Worm (Caenorhabditis elegans) whole organism, L4 larva: Measurements from ENCODE around the gene tni-3.

Source experiments
- R02D3.7 ChIP-seq: fragments of 150-350 bp; sonication (generic microtip); optimal IDR thresholded peaks from 3 replicates; lab custom pipeline; 2014; ENCODE audit warnings: missing biosample characterization, missing genetic modification characterization
- attf-4 ChIP-seq: sonication (generic microtip); optimal IDR thresholded peaks from 3 replicates; lab custom pipeline; 2017; ENCODE audit warnings: missing biosample characterization, missing genetic modification characterization
- ceh-28 ChIP-seq: fragments of 150-350 bp; optimal IDR thresholded peaks from 2 replicates; lab custom pipeline; 2014; ENCODE audit warnings: missing biosample characterization, missing genetic modification reagents, missing genetic modification characterization
- ceh-44 ChIP-seq: fragments of 200-800 bp; sonication (Bioruptor generic); IDR thresholded peaks from 2 replicates; pipeline ENCODE4 v1.3.6; 2022; ENCODE audit warnings: missing genetic modification reagents, missing genetic modification characterization, missing compliant biosample characterization
- ces-1 ChIP-seq: fragments of 150-350 bp; sonication (generic microtip); optimal IDR thresholded peaks from 4 replicates; lab custom pipeline; 2014; ENCODE audit warnings: missing biosample characterization, missing genetic modification reagents, missing genetic modification characterization
- ctbp-1 ChIP-seq: fragments of 200-800 bp; sonication (Bioruptor generic); IDR thresholded peaks from 2 replicates; pipeline ENCODE4 v1.3.6; 2022; ENCODE audit warnings: missing genetic modification reagents, missing genetic modification characterization, missing compliant biosample characterization
- fos-1 ChIP-seq: fragments of 150-350 bp; optimal IDR thresholded peaks from 2 replicates; lab custom pipeline; 2014; ENCODE audit warnings: missing biosample characterization, missing genetic modification characterization
- hlh-30 ChIP-seq: sonication (generic microtip); optimal IDR thresholded peaks from 2 replicates; lab custom pipeline; 2017; ENCODE audit warnings: antibody characterized with exemption, mild to moderate bottlenecking, missing genetic modification characterization, missing compliant biosample characterization; ENCODE audit not compliant: insufficient read depth
- lim-7 ChIP-seq: fragments of 200-800 bp; sonication (Bioruptor generic); IDR thresholded peaks from 2 replicates; pipeline ENCODE4 v1.3.6; 2022; ENCODE audit warnings: missing genetic modification characterization, missing compliant biosample characterization
- nhr-25 ChIP-seq: sonication (generic microtip); optimal IDR thresholded peaks from 2 replicates; lab custom pipeline; 2017; ENCODE audit warnings: missing genetic modification characterization, mild to moderate bottlenecking, missing compliant biosample characterization, antibody characterized with exemption, moderate library complexity, borderline replicate concordance; ENCODE audit not compliant: insufficient read depth
- pha-4 ChIP-seq, 2 experiments: fragments of 150-350 bp in 1 of 2; fragments of 200-800 bp in 1 of 2; sonication (Bioruptor generic) in 1 of 2; IDR thresholded peaks in 1 of 2; optimal IDR thresholded peaks in 1 of 2; 2 replicates each; pipeline versions ENCODE4 v1.3.6 to Lab custom; 2014 to 2022; ENCODE audit warnings: missing genetic modification characterization in 2 of 2, missing genetic modification reagents in 2 of 2, missing biosample characterization in 1 of 2, missing compliant biosample characterization in 1 of 2
- set-16 ChIP-seq: fragments of 200-800 bp; sonication (Bioruptor generic); IDR thresholded peaks from 2 replicates; pipeline ENCODE4 v1.3.6; 2022; ENCODE audit warnings: missing genetic modification reagents, missing genetic modification characterization, missing compliant biosample characterization
- skn-1 ChIP-seq: fragments of 150-350 bp; optimal IDR thresholded peaks from 2 replicates; lab custom pipeline; 2014; ENCODE audit warnings: missing biosample characterization, missing genetic modification characterization
- unc-39 ChIP-seq: sonication (generic microtip); optimal IDR thresholded peaks from 2 replicates; lab custom pipeline; 2017; ENCODE audit warnings: missing biosample characterization, missing genetic modification characterization

DNA sequence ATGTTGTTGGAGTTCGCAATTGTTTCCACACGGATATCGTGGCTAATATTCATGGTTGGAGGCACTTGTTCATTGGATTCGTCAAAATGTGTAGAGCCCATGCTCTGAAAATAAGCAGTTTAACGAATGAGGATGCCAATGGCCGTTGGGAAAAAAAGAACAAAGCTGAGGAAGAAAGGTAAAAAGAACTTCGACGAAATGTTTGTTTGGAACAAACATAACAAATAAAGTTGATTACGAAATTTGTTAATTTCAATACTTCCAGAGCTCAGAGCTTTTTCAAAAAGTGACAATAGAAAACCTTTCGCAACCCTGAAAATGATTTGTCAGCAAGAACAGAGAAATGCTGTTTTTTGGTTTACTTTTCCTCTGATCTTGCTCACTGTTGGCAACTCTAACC lies 45.1 kb upstream of the tni-3 start, which contains the start of gene F09C6.3:
- no peak for TF ChIP-seq pha-4 (GFP tag; IDR thresholded peaks at IDR 0.05; lab: Robert Waterston, UW)
- TF ChIP-seq pha-4 (tag; optimal IDR thresholded peaks at IDR 0.05; lab: Kevin White, UChicago): no peak
- no peak for TF ChIP-seq ceh-44 (GFP tag; lab: Robert Waterston, UW)
- no peak for TF ChIP-seq ceh-28 (tag; lab: Kevin White, UChicago)
- TF ChIP-seq fos-1: no peak
- TF ChIP-seq lim-7 (GFP tag; lab: Robert Waterston, UW): no peak
- TF ChIP-seq set-16 (GFP tag; lab: Robert Waterston, UW): no peak
- TF ChIP-seq nhr-25 (tag; lab: Kevin White, UChicago): no peak
- TF ChIP-seq ctbp-1 (GFP tag; lab: Robert Waterston, UW): no peak
- no peak for TF ChIP-seq R02D3.7 (tag; lab: Kevin White, UChicago)
- no peak for TF ChIP-seq attf-4 (tag; lab: Kevin White, UChicago)
- no peak for TF ChIP-seq skn-1 (tag; lab: Kevin White, UChicago)
- no peak for TF ChIP-seq ces-1 (GFP tag; lab: Kevin White, UChicago)
- TF ChIP-seq hlh-30 (tag; lab: Kevin White, UChicago): no peak
- no peak for TF ChIP-seq unc-39 (tag; lab: Kevin White, UChicago)
